Fruit fly (Drosophila melanogaster) whole organism, prepupa: ENCODE data around the gene CG12998.

Experiments
- CG11294 ChIP-seq: fragments of 200-800 bp; sonication (Bioruptor generic); IDR thresholded peaks from 2 replicates; pipeline ENCODE4 v1.3.6; 2022; ENCODE audit warnings: missing biosample characterization, missing genetic modification characterization
- CG11902 ChIP-seq: fragments of 200-800 bp; sonication (Bioruptor generic); optimal IDR thresholded peaks from 3 replicates; lab custom pipeline; 2016; ENCODE audit warnings: missing biosample characterization, missing genetic modification characterization
- CG6792 ChIP-seq: fragments of 200-800 bp; sonication (Bioruptor generic); optimal IDR thresholded peaks from 3 replicates; lab custom pipeline; 2016; ENCODE audit warnings: missing biosample characterization, missing genetic modification characterization
- CG6854 ChIP-seq: fragments of 200-800 bp; sonication (Bioruptor generic); optimal IDR thresholded peaks from 2 replicates; lab custom pipeline; 2017; ENCODE audit warnings: missing biosample characterization, mild to moderate bottlenecking, missing genetic modification characterization
- CG8119 ChIP-seq: fragments of 200-800 bp; sonication (Bioruptor generic); IDR thresholded peaks from 3 replicates; pipeline ENCODE4 v1.3.6; 2022; ENCODE audit warnings: missing biosample characterization, missing genetic modification characterization
- Eip75B ChIP-seq: fragments of 200-800 bp; sonication (Bioruptor generic); optimal IDR thresholded peaks from 3 replicates; lab custom pipeline; 2016; ENCODE audit warnings: missing biosample characterization, missing genetic modification characterization
- Smox ChIP-seq: fragments of 200-800 bp; sonication (Bioruptor generic); optimal IDR thresholded peaks from 3 replicates; lab custom pipeline; 2016; ENCODE audit warnings: missing biosample characterization, missing genetic modification characterization
- acj6 ChIP-seq: fragments of 200-800 bp; sonication (Bioruptor generic); optimal IDR thresholded peaks from 3 replicates; lab custom pipeline; 2016; ENCODE audit warnings: missing biosample characterization, missing genetic modification characterization
- cyc ChIP-seq: fragments of 200-800 bp; sonication (Bioruptor generic); optimal IDR thresholded peaks from 3 replicates; lab custom pipeline; 2016; ENCODE audit warnings: missing biosample characterization, missing genetic modification characterization
- lz ChIP-seq: fragments of 200-800 bp; sonication (Bioruptor generic); optimal IDR thresholded peaks from 3 replicates; lab custom pipeline; 2016; ENCODE audit warnings: missing biosample characterization, missing genetic modification characterization
- pdm3 ChIP-seq: fragments of 200-800 bp; sonication (Bioruptor generic); optimal IDR thresholded peaks from 3 replicates; lab custom pipeline; 2016; ENCODE audit warnings: missing biosample characterization, missing genetic modification characterization
- svp ChIP-seq: fragments of 200-800 bp; sonication (Bioruptor generic); peaks from one replicate; lab custom pipeline; 2016; ENCODE audit warnings: missing biosample characterization, missing genetic modification characterization

dm6 chrX:17265402-17266028 is 47.0 kb downstream of the CG12998 start:
- TF ChIP-seq CG11294 (GFP tag; lab: Robert Waterston, UW) (no peak), lz (GFP tag; lab: Kevin White, UChicago) (no peak), Smox (GFP tag; lab: Kevin White, UChicago) (no peak), svp (no peak), CG6854 (GFP tag; lab: Kevin White, UChicago) (no peak), CG6792 (no peak), pdm3 (no peak), CG11902 (GFP tag; lab: Kevin White, UChicago) (no peak), Eip75B (GFP tag; lab: Kevin White, UChicago) (no peak), cyc (GFP tag; lab: Kevin White, UChicago) (no peak), acj6 (GFP tag; lab: Kevin White, UChicago) (no peak), CG8119 (GFP tag; lab: Robert Waterston, UW) (no peak)
